Worm (Caenorhabditis elegans) whole organism, late embryonic: ENCODE results near the gene srd-21.

Experiments used
- C38D4.7 ChIP-seq: fragments of 200-800 bp; sonication (Bioruptor generic); optimal IDR thresholded peaks from 2 replicates; lab custom pipeline; 2018; ENCODE audit warnings: mild to moderate bottlenecking, missing genetic modification characterization, moderate library complexity, missing compliant biosample characterization
- ama-1 ChIP-seq: fragments of 150-350 bp; optimal IDR thresholded peaks from 2 replicates; lab custom pipeline; 2014
- ceh-22 ChIP-seq: sonication (generic microtip); optimal IDR thresholded peaks from 2 replicates; lab custom pipeline; 2017; ENCODE audit warnings: missing biosample characterization, missing genetic modification characterization
- che-1 ChIP-seq: sonication (generic microtip); optimal IDR thresholded peaks from 2 replicates; lab custom pipeline; 2016; ENCODE audit warnings: mild to moderate bottlenecking, missing genetic modification characterization, missing compliant biosample characterization
- dmd-4 ChIP-seq: sonication (generic microtip); optimal IDR thresholded peaks from 2 replicates; lab custom pipeline; 2016; ENCODE audit warnings: borderline replicate concordance, missing genetic modification characterization, missing compliant biosample characterization
- dve-1 ChIP-seq: sonication (generic microtip); optimal IDR thresholded peaks from 2 replicates; lab custom pipeline; 2017; ENCODE audit warnings: antibody characterized with exemption, mild to moderate bottlenecking, missing genetic modification characterization, missing compliant biosample characterization
- elt-2 ChIP-seq: sonication (generic microtip); optimal IDR thresholded peaks from 2 replicates; lab custom pipeline; 2016; ENCODE audit warnings: missing genetic modification reagents, missing genetic modification characterization, missing compliant biosample characterization
- fax-1 ChIP-seq: sonication (generic microtip); optimal IDR thresholded peaks from 2 replicates; lab custom pipeline; 2016; ENCODE audit warnings: missing genotype, missing genetic modification characterization, missing compliant biosample characterization
- fkh-6 ChIP-seq: sonication (generic microtip); optimal IDR thresholded peaks from 2 replicates; lab custom pipeline; 2016; ENCODE audit warnings: missing genetic modification characterization, missing compliant biosample characterization
- pag-3 ChIP-seq: sonication (generic microtip); optimal IDR thresholded peaks from 2 replicates; lab custom pipeline; 2016; ENCODE audit warnings: missing compliant biosample characterization, missing genetic modification characterization, borderline replicate concordance
- ref-2 ChIP-seq: sonication (generic microtip); optimal IDR thresholded peaks from 2 replicates; lab custom pipeline; 2016; ENCODE audit warnings: missing genetic modification characterization, missing compliant biosample characterization
- tbx-7 ChIP-seq: sonication (generic microtip); optimal IDR thresholded peaks from 2 replicates; lab custom pipeline; 2016; ENCODE audit warnings: missing genotype, missing genetic modification characterization, missing compliant biosample characterization
- ttx-3 ChIP-seq: sonication (generic microtip); optimal IDR thresholded peaks from 2 replicates; lab custom pipeline; 2016; ENCODE audit warnings: missing genetic modification reagents, missing genetic modification characterization, missing compliant biosample characterization
- ztf-16 ChIP-seq: sonication (generic microtip); optimal IDR thresholded peaks from 2 replicates; lab custom pipeline; 2017; ENCODE audit warnings: missing genetic modification characterization, missing compliant biosample characterization

DNA sequence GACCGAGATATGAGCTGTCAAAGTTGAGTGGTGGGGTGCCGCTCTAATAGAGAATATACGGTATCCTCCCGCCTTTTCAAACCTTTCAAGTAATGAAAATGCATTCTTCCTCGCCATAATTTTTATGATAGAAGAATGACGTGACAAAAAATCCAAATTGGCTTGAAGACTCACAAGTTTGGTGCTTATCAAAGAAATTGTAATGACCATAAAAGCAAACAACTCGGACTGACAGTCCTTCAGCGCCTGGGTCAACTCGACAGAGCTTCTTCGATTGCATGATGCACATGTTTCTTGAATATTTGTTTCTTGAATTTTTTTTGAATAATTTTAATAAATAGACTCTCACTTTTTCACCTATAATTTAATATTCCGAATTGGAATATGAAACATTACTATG, 24.2 kb upstream of the srd-21 start:
- TF ChIP-seq ttx-3 (no peak), fkh-6 (tag; lab: Kevin White, UChicago) (no peak), tbx-7 (no peak), ama-1 (lab: Kevin White, UChicago) (no peak), ceh-22 (no peak), ref-2 (tag; lab: Kevin White, UChicago) (no peak), elt-2 (no peak), che-1 (tag; lab: Kevin White, UChicago) (no peak), pag-3 (tag; lab: Kevin White, UChicago) (no peak), ztf-16 (tag; lab: Kevin White, UChicago) (no peak), dmd-4 (no peak), dve-1 (no peak), fax-1 (no peak), C38D4.7 (GFP tag; lab: Kevin White, UChicago) (no peak)
